Worm (Caenorhabditis elegans): ENCODE results near the gene F14H8.4.

Gene F14H8.4

DNA sequence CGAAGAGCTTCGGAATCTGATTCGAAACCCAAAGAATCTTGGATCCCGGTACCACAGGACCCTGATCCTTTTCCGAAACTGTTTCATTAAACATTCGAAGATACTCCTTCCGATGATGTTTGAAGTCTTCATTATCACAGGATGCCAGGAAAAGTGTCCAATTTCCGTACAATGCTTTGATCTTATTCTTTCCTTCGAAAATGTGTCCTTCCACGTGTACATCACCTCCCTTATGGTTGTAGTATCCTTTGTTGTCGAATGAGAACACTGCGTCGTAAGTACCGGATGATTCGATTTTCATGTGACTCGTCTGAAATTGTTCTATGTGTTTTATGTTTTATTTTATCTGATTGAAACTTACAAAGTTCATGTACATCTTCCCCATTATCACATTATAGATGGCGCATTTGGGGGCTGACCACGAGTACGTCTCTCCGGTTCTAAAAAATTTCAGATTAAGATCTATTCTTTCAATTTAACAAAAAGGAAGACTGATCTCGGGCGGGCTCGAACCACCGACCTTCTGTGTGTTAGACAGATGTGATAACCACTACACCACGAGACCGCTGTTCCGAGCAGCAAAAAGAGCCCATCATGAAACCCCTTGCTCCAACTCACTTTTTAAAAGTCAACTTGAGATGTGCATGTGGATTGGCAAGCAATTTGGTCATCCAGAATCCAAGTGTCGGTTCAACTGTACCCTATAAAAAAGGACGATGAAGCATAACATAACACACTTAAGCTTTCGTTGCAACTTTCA lies 10.9 kb upstream of the F14H8.4 start (continued):
- no peak for TF ChIP-seq ctbp-1 (GFP tag; IDR thresholded peaks at IDR 0.05)
- no peak for TF ChIP-seq daf-12 (tag; optimal IDR thresholded peaks at IDR 0.05)
- TF ChIP-seq gei-8 (GFP tag; optimal IDR thresholded peaks at IDR 0.05) = peak; percentile 46
- no peak for TF ChIP-seq lin-39 (tag; optimal IDR thresholded peaks at IDR 0.05)
- TF ChIP-seq Y105C5A.15 (GFP tag; IDR thresholded peaks at IDR 0.05) = no peak
- no peak for TF ChIP-seq set-16 (GFP tag; IDR thresholded peaks at IDR 0.05)
- TF ChIP-seq madf-5 (GFP tag; IDR thresholded peaks at IDR 0.05) = no peak
- peak; percentile 16 for TF ChIP-seq hlh-11 (tag; optimal IDR thresholded peaks at IDR 0.05)
- no peak for TF ChIP-seq lir-3 (tag; optimal IDR thresholded peaks at IDR 0.05)
- TF ChIP-seq nhr-237 (tag; optimal IDR thresholded peaks at IDR 0.05) = no peak
- no peak for TF ChIP-seq php-3 (GFP tag; IDR thresholded peaks at IDR 0.05)
- peak; percentile 17 for TF ChIP-seq T20F7.1 (GFP tag; optimal IDR thresholded peaks at IDR 0.05)
- no peak for TF ChIP-seq sdz-12 (GFP tag; optimal IDR thresholded peaks at IDR 0.05)
- TF ChIP-seq F49E8.2 (tag; optimal IDR thresholded peaks at IDR 0.05; ENCODE audit: borderline replicate concordance) = no peak
- no peak for TF ChIP-seq snpc-4 (tag; optimal IDR thresholded peaks at IDR 0.05)
- no peak for TF ChIP-seq F26F4.8 (GFP tag; conservative IDR thresholded peaks at IDR 0.05)
- TF ChIP-seq duxl-1 (tag; optimal IDR thresholded peaks at IDR 0.05; ENCODE audit: poor library complexity) = no peak
- no peak for TF ChIP-seq Y5F2A.4 (GFP tag; optimal IDR thresholded peaks at IDR 0.05)
- TF ChIP-seq lin-38 (GFP tag; IDR thresholded peaks at IDR 0.05) = peak; percentile 66
- no peak for TF ChIP-seq zfp-2 (tag; optimal IDR thresholded peaks at IDR 0.05)
- no peak for TF ChIP-seq ZK546.5 (tag; optimal IDR thresholded peaks at IDR 0.05)
- no peak for TF ChIP-seq aly-2 (tag; optimal IDR thresholded peaks at IDR 0.05)
- no peak for TF ChIP-seq ceh-20 (GFP tag; IDR thresholded peaks at IDR 0.05)
- TF ChIP-seq fos-1 (tag; optimal IDR thresholded peaks at IDR 0.05) = no peak
- no peak for TF ChIP-seq D1046.2 (GFP tag; IDR thresholded peaks at IDR 0.05)
- TF ChIP-seq nhr-48 (tag; optimal IDR thresholded peaks at IDR 0.05) = peak; percentile 40
- no peak for TF ChIP-seq nhr-10 (tag; optimal IDR thresholded peaks at IDR 0.05)
- TF ChIP-seq egl-27 (tag; optimal IDR thresholded peaks at IDR 0.05) = no peak
- no peak for TF ChIP-seq mep-1 (tag; optimal IDR thresholded peaks at IDR 0.05)
- TF ChIP-seq skn-1 (tag; optimal IDR thresholded peaks at IDR 0.05) = no peak
- TF ChIP-seq fkh-10 (GFP tag; optimal IDR thresholded peaks at IDR 0.05) = no peak
- no peak for TF ChIP-seq cey-2 (tag; optimal IDR thresholded peaks at IDR 0.05; ENCODE audit: borderline replicate concordance, insufficient read depth)
- TF ChIP-seq unc-39 (tag; optimal IDR thresholded peaks at IDR 0.05) = no peak
- 0 out of 2 replicates have a peak, but pooled peaks have one; percentile 33 for TF ChIP-seq pha-4 (GFP tag; IDR thresholded peaks at IDR 0.05)
- no peak for TF ChIP-seq pha-4 (tag; optimal IDR thresholded peaks at IDR 0.05)
- TF ChIP-seq daf-19 (GFP tag; conservative IDR thresholded peaks at IDR 0.05) = no peak
- TF ChIP-seq nhr-28 (tag; optimal IDR thresholded peaks at IDR 0.05) = no peak
- no peak for TF ChIP-seq ama-1 (optimal IDR thresholded peaks at IDR 0.05)
- TF ChIP-seq lin-1 (GFP tag; IDR thresholded peaks at IDR 0.05) = no peak
- TF ChIP-seq ztf-11 (tag; optimal IDR thresholded peaks at IDR 0.05) = no peak
- TF ChIP-seq daf-8 (GFP tag; IDR thresholded peaks at IDR 0.05) = no peak
- TF ChIP-seq ceh-44 (GFP tag; IDR thresholded peaks at IDR 0.05) = 0 out of 2 replicates have a peak, but pooled peaks have one; percentile 19
- no peak for TF ChIP-seq ztf-7 (tag; optimal IDR thresholded peaks at IDR 0.05)
- TF ChIP-seq lsy-2 (tag; optimal IDR thresholded peaks at IDR 0.05) = no peak
- no peak for TF ChIP-seq ceh-82 (tag; optimal IDR thresholded peaks at IDR 0.05)
- TF ChIP-seq tra-1 (GFP tag; IDR thresholded peaks at IDR 0.05) = no peak
- TF ChIP-seq mxl-2 (GFP tag; conservative IDR thresholded peaks at IDR 0.05) = no peak
- no peak for TF ChIP-seq dmd-9 (GFP tag; IDR thresholded peaks at IDR 0.05)
- no peak for TF ChIP-seq tag-97 (GFP tag; IDR thresholded peaks at IDR 0.05)
- TF ChIP-seq rbr-2 (tag; optimal IDR thresholded peaks at IDR 0.05) = no peak
- no peak for TF ChIP-seq attf-4 (tag; optimal IDR thresholded peaks at IDR 0.05)
- no peak for TF ChIP-seq nhr-76 (tag; optimal IDR thresholded peaks at IDR 0.05)

All from whole organism, L4 larva.